Fruit fly (Drosophila melanogaster): Measurements from ENCODE around the gene MED20.
A peak's percentile ranks its signal among the peaks of the same experiment; 100 is the strongest.

MED20 gene

DNA sequence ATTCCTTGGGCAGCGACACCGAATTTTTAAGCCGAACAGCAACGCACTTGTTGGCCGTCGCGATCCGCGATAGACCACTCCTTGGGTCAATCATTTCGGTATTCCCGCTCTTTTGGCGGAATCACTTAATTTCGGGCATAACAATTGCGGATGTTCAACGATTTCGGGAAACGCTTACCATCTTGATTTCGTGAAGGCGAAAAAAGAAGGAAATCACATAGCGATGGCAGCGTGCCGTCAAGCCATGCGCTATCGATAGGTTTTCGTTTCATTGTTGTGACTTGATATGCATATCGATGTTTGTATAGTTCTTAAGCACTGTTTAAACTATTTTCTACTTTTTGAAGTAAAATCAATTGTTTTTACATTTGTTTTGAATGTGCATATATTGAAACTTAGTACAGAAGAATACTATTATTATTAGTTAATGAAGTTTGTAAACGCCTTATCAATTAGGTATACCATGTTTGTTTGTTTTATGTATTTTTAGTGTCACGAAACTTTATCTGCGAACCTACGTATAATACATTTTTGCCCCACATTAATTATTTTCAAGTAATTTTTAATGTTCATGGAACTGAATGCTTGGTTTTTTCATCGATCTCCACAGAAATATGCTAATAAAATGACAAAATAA, 29.9 kb downstream of the MED20 start, which contains the start of gene RpL36A (continued):
- peak; percentile 35 for TF ChIP-seq da (GFP tag; optimal IDR thresholded peaks at IDR 0.05)
- no peak for TF ChIP-seq bab2 (GFP tag; optimal IDR thresholded peaks at IDR 0.05)
- peak; percentile 81 for TF ChIP-seq B-H2 (GFP tag; optimal IDR thresholded peaks at IDR 0.05)
- peak; percentile 33; the same call in 1 of the 2 replicates for TF ChIP-seq CG32772 (GFP tag; IDR thresholded peaks at IDR 0.05)
- peak; percentile 42 for TF ChIP-seq CTCF (GFP tag; optimal IDR thresholded peaks at IDR 0.05)
- peak; percentile 50 for TF ChIP-seq E2f2 (GFP tag; IDR thresholded peaks at IDR 0.05)
- TF ChIP-seq CG9215 (GFP tag; IDR thresholded peaks at IDR 0.05): no peak
- TF ChIP-seq tx (GFP tag; optimal IDR thresholded peaks at IDR 0.05): no peak
- no peak for TF ChIP-seq CG10979 (tag; optimal IDR thresholded peaks at IDR 0.05)
- TF ChIP-seq jing (GFP tag; optimal IDR thresholded peaks at IDR 0.05): no peak
- TF ChIP-seq CG2199 (GFP tag; IDR thresholded peaks at IDR 0.05): 0 out of 3 replicates have a peak, but pooled peaks have one; percentile 63
- TF ChIP-seq CG34422 (GFP tag; IDR thresholded peaks at IDR 0.05): 0 out of 3 replicates have a peak, but pooled peaks have one; percentile 39
- peak; percentile 68 for TF ChIP-seq CG30403 (GFP tag; optimal IDR thresholded peaks at IDR 0.05)
- TF ChIP-seq Oli (tag; optimal IDR thresholded peaks at IDR 0.05): no peak
- TF ChIP-seq slou (GFP tag; optimal IDR thresholded peaks at IDR 0.05): peak; percentile 43
- no peak for TF ChIP-seq Dip3 (GFP tag; optimal IDR thresholded peaks at IDR 0.05)
- TF ChIP-seq CG14014 (GFP tag; IDR thresholded peaks at IDR 0.05): peak; percentile 61; the same call in 1 of the 2 replicates
- peak; percentile 83 for TF ChIP-seq vnd (GFP tag; IDR thresholded peaks at IDR 0.05; ENCODE audit: partially characterized antibody)
- TF ChIP-seq CG12219 (GFP tag; optimal IDR thresholded peaks at IDR 0.05): peak; percentile 65
- peak; percentile 37 for TF ChIP-seq ERR (GFP tag; optimal IDR thresholded peaks at IDR 0.05)
- peak; percentile 77 for TF ChIP-seq lab (GFP tag; optimal IDR thresholded peaks at IDR 0.05)
- TF ChIP-seq Sry-δ (GFP tag; optimal IDR thresholded peaks at IDR 0.05): peak; percentile 94
- peak; percentile 39 for TF ChIP-seq luna (GFP tag; optimal IDR thresholded peaks at IDR 0.05)
- peak; percentile 44 for TF ChIP-seq CG9609 (GFP tag; optimal IDR thresholded peaks at IDR 0.05)
- peak; percentile 20 for TF ChIP-seq Max (GFP tag; optimal IDR thresholded peaks at IDR 0.05)
- no peak for TF ChIP-seq Oaz (GFP tag; IDR thresholded peaks at IDR 0.05)
- no peak for TF ChIP-seq pita (GFP tag; optimal IDR thresholded peaks at IDR 0.05)
- TF ChIP-seq crc (GFP tag; optimal IDR thresholded peaks at IDR 0.05): peak; percentile 21
- peak; percentile 41 for TF ChIP-seq ems (GFP tag; optimal IDR thresholded peaks at IDR 0.05)
- peak; percentile 41 for TF ChIP-seq Bdp1 (GFP tag; optimal IDR thresholded peaks at IDR 0.05)
- TF ChIP-seq CG18764 (GFP tag; optimal IDR thresholded peaks at IDR 0.05): no peak
- TF ChIP-seq CG17829 (tag; optimal IDR thresholded peaks at IDR 0.05): peak; percentile 10
- peak; percentile 66 for TF ChIP-seq CG11247 (GFP tag; IDR thresholded peaks at IDR 0.05)
- peak; percentile 3 for TF ChIP-seq CG9797 (GFP tag; optimal IDR thresholded peaks at IDR 0.05)
- peak; percentile 34 for TF ChIP-seq CG3407 (GFP tag; optimal IDR thresholded peaks at IDR 0.05)
- peak; percentile 56 for TF ChIP-seq MTF-1 (GFP tag; optimal IDR thresholded peaks at IDR 0.05; ENCODE audit: borderline replicate concordance)
- TF ChIP-seq CG4282 (GFP tag; optimal IDR thresholded peaks at IDR 0.05): peak; percentile 60
- peak; percentile 30 for TF ChIP-seq emc (GFP tag; optimal IDR thresholded peaks at IDR 0.05)
- peak; percentile 81 for TF ChIP-seq CG14860 (GFP tag; IDR thresholded peaks at IDR 0.05; ENCODE audit: partially characterized antibody)
- no peak for TF ChIP-seq CG10147 (GFP tag; optimal IDR thresholded peaks at IDR 0.05)
- peak; percentile 29 for TF ChIP-seq CG1602 (GFP tag; optimal IDR thresholded peaks at IDR 0.05)
- peak; percentile 97 for TF ChIP-seq CG42726 (GFP tag; IDR thresholded peaks at IDR 0.05; ENCODE audit: partially characterized antibody)
- peak; percentile 36 for TF ChIP-seq ind (GFP tag; optimal IDR thresholded peaks at IDR 0.05)
- TF ChIP-seq CG10321 (GFP tag; IDR thresholded peaks at IDR 0.05): no peak
- peak; percentile 89 for TF ChIP-seq dm (GFP tag; optimal IDR thresholded peaks at IDR 0.05)
- TF ChIP-seq shn (GFP tag; optimal IDR thresholded peaks at IDR 0.05): peak; percentile 46
- TF ChIP-seq NC2α (GFP tag; optimal IDR thresholded peaks at IDR 0.05): no peak
- no peak for TF ChIP-seq peb (GFP tag; IDR thresholded peaks at IDR 0.05)
- 0 out of 2 replicates have a peak, but pooled peaks have one; percentile 23 for TF ChIP-seq CG11696 (GFP tag; IDR thresholded peaks at IDR 0.05)
- peak; percentile 97 for TF ChIP-seq amos (GFP tag; IDR thresholded peaks at IDR 0.05; ENCODE audit: partially characterized antibody)
- TF ChIP-seq CG9817 (tag; optimal IDR thresholded peaks at IDR 0.05): peak; percentile 57

Measured in whole organism, embryonic.